Worm (Caenorhabditis elegans): ENCODE results near the gene Y47D3A.31.

- TF ChIP-seq ceh-16 (tag; optimal IDR thresholded peaks at IDR 0.05): no peak
- TF ChIP-seq unc-39 (tag; optimal IDR thresholded peaks at IDR 0.05): no peak
- TF ChIP-seq aly-2 (tag; optimal IDR thresholded peaks at IDR 0.05): no peak
- no peak for TF ChIP-seq ZK546.5 (tag; optimal IDR thresholded peaks at IDR 0.05)
- no peak for TF ChIP-seq lin-13 (GFP tag; optimal IDR thresholded peaks at IDR 0.05)
- no peak for TF ChIP-seq nhr-237 (tag; optimal IDR thresholded peaks at IDR 0.05)
- no peak for TF ChIP-seq ztf-1 (GFP tag; conservative IDR thresholded peaks at IDR 0.05)
- no peak for TF ChIP-seq R02D3.7 (tag; optimal IDR thresholded peaks at IDR 0.05)
- TF ChIP-seq unc-62 (GFP tag; optimal IDR thresholded peaks at IDR 0.05): no peak
- TF ChIP-seq mbf-1 (tag; optimal IDR thresholded peaks at IDR 0.05): no peak
These were observed 44.3 kb downstream of the Y47D3A.31 start for ce11 chrIII:11112718-11113117.
